Worm (Caenorhabditis elegans) whole organism, young adult: ENCODE results near the gene srx-24.

ENCODE experiments used
- B0035.1 ChIP-seq: sonication (generic microtip); optimal IDR thresholded peaks from 2 replicates; lab custom pipeline; 2016; ENCODE audit warnings: missing genetic modification characterization, mild to moderate bottlenecking, missing compliant biosample characterization, missing genotype, missing genetic modification reagents
- F23B12.7 ChIP-seq: sonication (generic microtip); optimal IDR thresholded peaks from 2 replicates; lab custom pipeline; 2017; ENCODE audit warnings: missing genetic modification characterization, mild to moderate bottlenecking, missing compliant biosample characterization, antibody characterized with exemption, moderate library complexity; ENCODE audit not compliant: insufficient read depth
- F57A8.1 ChIP-seq: fragments of 200-800 bp; sonication (Bioruptor generic); optimal IDR thresholded peaks from 2 replicates; lab custom pipeline; 2018; ENCODE audit warnings: mild to moderate bottlenecking, missing genetic modification characterization, moderate library complexity, missing compliant biosample characterization
- K11D2.4 ChIP-seq: fragments of 200-800 bp; sonication (Bioruptor generic); IDR thresholded peaks from 2 replicates; pipeline ENCODE4 v1.3.6; 2022; ENCODE audit warnings: missing genetic modification reagents, missing genetic modification characterization, missing compliant biosample characterization
- K12H6.12 ChIP-seq: fragments of 200-800 bp; sonication (Bioruptor generic); optimal IDR thresholded peaks from 2 replicates; lab custom pipeline; 2018; ENCODE audit warnings: mild to moderate bottlenecking, missing genetic modification characterization, missing compliant biosample characterization
- T26A5.8 ChIP-seq: sonication (generic microtip); optimal IDR thresholded peaks from 2 replicates; lab custom pipeline; 2016; ENCODE audit warnings: missing genetic modification characterization, missing compliant biosample characterization
- Y53F4B.3 ChIP-seq: fragments of 200-800 bp; sonication (Bioruptor generic); IDR thresholded peaks from 2 replicates; pipeline ENCODE4 v1.3.6; 2022; ENCODE audit warnings: missing genetic modification reagents, missing genetic modification characterization, missing compliant biosample characterization
- Y79H2A.3 ChIP-seq: fragments of 200-800 bp; sonication (Bioruptor generic); conservative IDR thresholded peaks from 2 replicates; pipeline ENCODE4 v1.3.6; 2022; ENCODE audit warnings: missing genetic modification reagents, missing genetic modification characterization, missing compliant biosample characterization
- ama-1 ChIP-seq, 3 experiments: fragments of 150-350 bp in 1 of 3; sonication (generic microtip) in 2 of 3; optimal IDR thresholded peaks; 2 replicates each; lab custom pipeline; 2014 to 2018; ENCODE audit warnings: missing biosample characterization in 2 of 3, missing genetic modification characterization in 2 of 3, missing genetic modification reagents in 2 of 3
- aptf-3 ChIP-seq: fragments of 200-800 bp; sonication (Bioruptor generic); IDR thresholded peaks from 2 replicates; pipeline ENCODE4 v1.3.6; 2022; ENCODE audit warnings: missing genetic modification characterization, missing compliant biosample characterization
- athp-1 ChIP-seq: sonication (generic microtip); optimal IDR thresholded peaks from 2 replicates; lab custom pipeline; 2017; ENCODE audit warnings: mild to moderate bottlenecking, missing genetic modification characterization, missing compliant biosample characterization
- cebp-1 ChIP-seq, 2 experiments: fragments of 200-800 bp in 1 of 2; sonication (Bioruptor generic) in 1 of 2; sonication (generic microtip) in 1 of 2; IDR thresholded peaks in 1 of 2; optimal IDR thresholded peaks in 1 of 2; 2 replicates each; pipeline versions ENCODE4 v1.3.6 to Lab custom; 2017 to 2022; ENCODE audit warnings: missing compliant biosample characterization in 2 of 2, missing genetic modification characterization in 2 of 2, mild to moderate bottlenecking in 1 of 2, missing genetic modification reagents in 1 of 2, moderate library complexity in 1 of 2
- ceh-27 ChIP-seq: fragments of 200-800 bp; sonication (Bioruptor generic); optimal IDR thresholded peaks from 2 replicates; lab custom pipeline; 2018; ENCODE audit warnings: mild to moderate bottlenecking, missing genetic modification characterization, moderate library complexity, missing compliant biosample characterization
- ceh-91 ChIP-seq: fragments of 200-800 bp; sonication (Bioruptor generic); IDR thresholded peaks from 2 replicates; pipeline ENCODE4 v1.3.6; 2022; ENCODE audit warnings: missing genetic modification reagents, missing genetic modification characterization, missing compliant biosample characterization
- dpff-1 ChIP-seq: sonication (generic microtip); optimal IDR thresholded peaks from 2 replicates; lab custom pipeline; 2017; ENCODE audit warnings: mild to moderate bottlenecking, missing genetic modification characterization, missing compliant biosample characterization
- efl-1 ChIP-seq: fragments of 150-350 bp; optimal IDR thresholded peaks from 2 replicates; lab custom pipeline; 2014; ENCODE audit warnings: missing biosample characterization, missing genetic modification reagents, missing genetic modification characterization
- egrh-3 ChIP-seq: fragments of 200-800 bp; sonication (Bioruptor generic); IDR thresholded peaks from 2 replicates; pipeline ENCODE4 v1.3.6; 2022; ENCODE audit warnings: missing genetic modification reagents, missing genetic modification characterization, missing compliant biosample characterization
- ekl-4 ChIP-seq: fragments of 200-800 bp; sonication (Bioruptor generic); IDR thresholded peaks from 2 replicates; pipeline ENCODE4 v1.3.6; 2022; ENCODE audit warnings: missing genetic modification reagents, missing genetic modification characterization, missing compliant biosample characterization
- hmg-20 ChIP-seq: fragments of 200-800 bp; sonication (Bioruptor generic); IDR thresholded peaks from 2 replicates; pipeline ENCODE4 v1.3.6; 2022; ENCODE audit warnings: missing genetic modification reagents, missing genetic modification characterization, missing compliant biosample characterization
- hsf-1 ChIP-seq: fragments of 200-800 bp; sonication (Bioruptor generic); IDR thresholded peaks from 2 replicates; pipeline ENCODE4 v1.3.6; 2022; ENCODE audit warnings: missing genetic modification reagents, missing genetic modification characterization, missing compliant biosample characterization
- lin-35 ChIP-seq, 3 experiments: fragments of 150-350 bp in 2 of 3; sonication (generic microtip) in 1 of 3; optimal IDR thresholded peaks; 2 replicates each; lab custom pipeline; 2014 to 2018; ENCODE audit warnings: missing biosample characterization in 3 of 3, missing genetic modification characterization in 3 of 3, missing genetic modification reagents in 3 of 3
- lsl-1 ChIP-seq: fragments of 200-800 bp; sonication (Bioruptor generic); optimal IDR thresholded peaks from 2 replicates; lab custom pipeline; 2018; ENCODE audit warnings: mild to moderate bottlenecking, missing genetic modification characterization, moderate library complexity, missing compliant biosample characterization
- madf-3 ChIP-seq: fragments of 200-800 bp; sonication (Bioruptor generic); IDR thresholded peaks from 2 replicates; pipeline ENCODE4 v1.3.6; 2022; ENCODE audit warnings: missing genetic modification reagents, missing genetic modification characterization, missing compliant biosample characterization
- madf-6 ChIP-seq: fragments of 200-800 bp; sonication (Bioruptor generic); IDR thresholded peaks from 2 replicates; pipeline ENCODE4 v1.3.6; 2022; ENCODE audit warnings: missing genetic modification reagents, missing genetic modification characterization, missing compliant biosample characterization
- madf-8 ChIP-seq: fragments of 200-800 bp; sonication (Bioruptor generic); conservative IDR thresholded peaks from 2 replicates; pipeline ENCODE4 v1.3.6; 2022; ENCODE audit warnings: missing genetic modification reagents, missing genetic modification characterization, missing compliant biosample characterization
- mel-28 ChIP-seq: sonication (generic microtip); optimal IDR thresholded peaks from 2 replicates; lab custom pipeline; 2016; ENCODE audit warnings: borderline replicate concordance, mild to moderate bottlenecking, missing genetic modification characterization, missing compliant biosample characterization
- mes-4 ChIP-seq: sonication (generic microtip); optimal IDR thresholded peaks from 2 replicates; lab custom pipeline; 2016; ENCODE audit warnings: missing genotype, missing genetic modification characterization, missing compliant biosample characterization
- nfya-1 ChIP-seq: sonication (generic microtip); optimal IDR thresholded peaks from 2 replicates; lab custom pipeline; 2017; ENCODE audit warnings: antibody characterized with exemption, missing compliant biosample characterization, missing genetic modification characterization, borderline replicate concordance; ENCODE audit not compliant: insufficient read depth
- nfya-2 ChIP-seq: fragments of 200-800 bp; sonication (Bioruptor generic); IDR thresholded peaks from 2 replicates; pipeline ENCODE4 v1.3.6; 2022; ENCODE audit warnings: missing genetic modification reagents, missing genetic modification characterization, missing compliant biosample characterization
- nhr-120 ChIP-seq: fragments of 200-800 bp; sonication (Bioruptor generic); IDR thresholded peaks from 2 replicates; pipeline ENCODE4 v1.3.6; 2022; ENCODE audit warnings: missing genetic modification characterization, missing compliant biosample characterization
- sdz-38 ChIP-seq: sonication (generic microtip); optimal IDR thresholded peaks from 2 replicates; lab custom pipeline; 2016; ENCODE audit warnings: missing genotype, missing genetic modification characterization, missing compliant biosample characterization
- sptf-2 ChIP-seq: fragments of 200-800 bp; sonication (Bioruptor generic); optimal IDR thresholded peaks from 2 replicates; lab custom pipeline; 2018; ENCODE audit warnings: mild to moderate bottlenecking, missing genetic modification characterization, missing compliant biosample characterization
- ztf-25 ChIP-seq: fragments of 200-800 bp; sonication (Bioruptor generic); IDR thresholded peaks from 2 replicates; pipeline ENCODE4 v1.3.6; 2022; ENCODE audit warnings: missing genetic modification reagents, missing genetic modification characterization, missing compliant biosample characterization
- ztf-3 ChIP-seq: fragments of 200-800 bp; sonication (Bioruptor generic); optimal IDR thresholded peaks from 2 replicates; lab custom pipeline; 2018; ENCODE audit warnings: mild to moderate bottlenecking, missing genetic modification characterization, missing compliant biosample characterization

Gene srx-24

DNA sequence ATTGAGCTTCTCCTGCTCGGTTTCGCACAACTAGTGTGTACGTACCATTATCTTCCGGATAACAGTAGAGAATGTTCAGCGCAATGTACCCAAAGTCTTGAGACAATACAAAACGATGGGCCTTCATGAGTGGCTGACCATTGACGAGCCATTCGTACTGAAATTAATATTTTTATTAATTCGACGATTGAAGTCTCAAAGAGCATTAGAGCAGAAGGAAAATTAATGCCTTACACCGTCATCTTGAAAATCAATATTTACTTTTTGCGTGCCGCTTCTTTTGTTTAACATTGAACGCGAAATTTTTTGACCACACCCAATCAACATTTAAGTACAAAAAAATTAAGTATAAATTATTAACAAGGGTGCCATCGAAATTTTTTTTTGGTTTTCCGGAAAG is 43.1 kb upstream of the srx-24 start:
- no peak for TF ChIP-seq lsl-1
- TF ChIP-seq lin-35 (GFP tag; optimal IDR thresholded peaks at IDR 0.05; lab: Kevin White, UChicago) = no peak
- TF ChIP-seq F23B12.7 = no peak
- TF ChIP-seq efl-1 = no peak
- no peak for TF ChIP-seq nhr-120 (GFP tag; lab: Robert Waterston, UW)
- TF ChIP-seq dpff-1 (tag; lab: Kevin White, UChicago) = no peak
- TF ChIP-seq hmg-20 (GFP tag; lab: Robert Waterston, UW) = no peak
- TF ChIP-seq K12H6.12 = no peak
- no peak for TF ChIP-seq mel-28 (tag; lab: Kevin White, UChicago)
- no peak for TF ChIP-seq F57A8.1 (GFP tag; lab: Kevin White, UChicago)
- no peak for TF ChIP-seq madf-6
- TF ChIP-seq madf-8 = no peak

DNA sequence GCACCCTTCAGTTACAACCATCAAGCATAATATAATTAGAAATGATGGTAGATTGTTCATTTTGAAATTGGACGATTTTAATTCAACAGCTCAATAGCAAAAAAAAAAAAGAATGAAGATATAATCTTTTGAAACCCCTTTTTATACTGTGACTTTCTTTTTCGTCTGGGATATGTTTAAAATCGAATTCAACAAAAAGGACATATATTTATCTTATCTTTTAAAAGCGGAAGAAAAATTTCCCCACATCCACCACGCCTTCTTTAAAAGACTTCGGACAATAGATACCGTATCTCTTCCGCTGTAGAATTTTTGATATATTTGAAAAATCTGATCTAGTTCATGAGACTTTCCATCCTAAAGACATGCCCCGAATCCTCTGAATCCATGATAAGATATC is 30.9 kb upstream of the srx-24 start, which contains the start of gene R05D8.11:
Gene R05D8.11, minus strand, starts transcription at position 101 of the 400 bp plus-strand sequence.
- TF ChIP-seq ceh-27 (no peak), sdz-38 (tag; lab: Kevin White, UChicago) (no peak), K11D2.4 (GFP tag; lab: Robert Waterston, UW) (no peak), ceh-91 (GFP tag; lab: Robert Waterston, UW) (no peak), madf-3 (GFP tag; lab: Robert Waterston, UW) (no peak), athp-1 (tag; lab: Kevin White, UChicago) (no peak), T26A5.8 (tag; lab: Kevin White, UChicago) (no peak), efl-1 (no peak), mes-4 (tag; lab: Kevin White, UChicago) (no peak), Y53F4B.3 (GFP tag; lab: Robert Waterston, UW) (no peak), nfya-1 (tag; lab: Kevin White, UChicago) (no peak), B0035.1 (tag; lab: Kevin White, UChicago) (no peak), ekl-4 (GFP tag; lab: Robert Waterston, UW) (no peak), hsf-1 (GFP tag; lab: Robert Waterston, UW) (no peak), sptf-2 (GFP tag; lab: Kevin White, UChicago) (no peak), ztf-3 (no peak), nfya-2 (GFP tag; lab: Robert Waterston, UW) (no peak), Y79H2A.3 (GFP tag; lab: Robert Waterston, UW) (no peak), ama-1 (optimal IDR thresholded peaks at IDR 0.05; lab: Kevin White, UChicago) (no peak), ama-1 (GFP tag; optimal IDR thresholded peaks at IDR 0.05; lab: Kevin White, UChicago) (no peak), ztf-25 (GFP tag; lab: Robert Waterston, UW) (no peak)

- TF ChIP-seq egrh-3 (GFP tag; lab: Robert Waterston, UW) = peak; percentile 84
Measured at ce11 chrV:2778458-2778857, 28.6 kb upstream of the srx-24 start.

ce11 chrV:2777395-2777794 is 27.5 kb upstream of the srx-24 start:
- peak; percentile 91 for TF ChIP-seq egrh-3 (GFP tag; lab: Robert Waterston, UW)

DNA sequence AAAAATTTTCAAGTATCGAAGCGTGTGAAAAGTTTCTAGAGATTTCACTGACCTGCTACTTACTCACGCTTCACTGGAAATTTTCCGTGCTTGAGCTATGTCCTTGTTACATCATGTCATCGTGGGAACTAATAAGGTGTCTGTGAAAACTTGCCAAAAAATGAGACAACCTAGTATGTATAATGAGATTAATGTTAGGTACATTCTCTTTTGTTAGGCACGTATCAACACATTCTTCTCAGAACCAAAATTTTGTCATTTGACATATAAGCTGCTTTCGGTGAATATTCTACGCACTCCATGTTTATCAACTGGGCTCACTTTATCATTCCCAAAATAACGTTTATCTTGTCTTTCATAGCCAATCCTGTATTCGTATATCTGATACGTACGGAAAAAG is 24.1 kb upstream of the srx-24 start, which contains the start of gene srj-18:
Gene srj-18, plus strand, starts transcription at position 301 of the 400 bp plus-strand sequence.
- TF ChIP-seq aptf-3 (no peak), cebp-1 (GFP tag; IDR thresholded peaks at IDR 0.05; lab: Robert Waterston, UW) (no peak), cebp-1 (tag; optimal IDR thresholded peaks at IDR 0.05; lab: Kevin White, UChicago) (no peak), egrh-3 (GFP tag; lab: Robert Waterston, UW) (no peak)
